Worm (Caenorhabditis elegans) whole organism, L3 larva: Measurements from ENCODE around the gene mcm-6.

Experiments used
- R02D3.7 ChIP-seq: fragments of 150-350 bp; optimal IDR thresholded peaks from 2 replicates; lab custom pipeline; 2014; ENCODE audit warnings: missing biosample characterization, missing genetic modification characterization
- ZK546.5 ChIP-seq: sonication (generic microtip); optimal IDR thresholded peaks from 2 replicates; lab custom pipeline; 2017; ENCODE audit warnings: missing biosample characterization, missing genetic modification characterization
- aly-2 ChIP-seq: fragments of 150-350 bp; optimal IDR thresholded peaks from 2 replicates; lab custom pipeline; 2014; ENCODE audit warnings: missing biosample characterization, missing genetic modification characterization
- ama-1 ChIP-seq: fragments of 150-350 bp; optimal IDR thresholded peaks from 2 replicates; lab custom pipeline; 2018
- ceh-16 ChIP-seq: sonication (generic microtip); optimal IDR thresholded peaks from 2 replicates; lab custom pipeline; 2017; ENCODE audit warnings: missing biosample characterization, missing genetic modification characterization
- ceh-28 ChIP-seq: fragments of 150-350 bp; optimal IDR thresholded peaks from 2 replicates; lab custom pipeline; 2014; ENCODE audit warnings: missing biosample characterization, missing genetic modification reagents, missing genetic modification characterization
- ceh-82 ChIP-seq: fragments of 150-350 bp; optimal IDR thresholded peaks from 2 replicates; lab custom pipeline; 2014; ENCODE audit warnings: missing biosample characterization, missing genetic modification characterization
- ceh-9 ChIP-seq: sonication (generic microtip); optimal IDR thresholded peaks from 2 replicates; lab custom pipeline; 2018; ENCODE audit warnings: missing biosample characterization, missing genetic modification characterization
- daf-12 ChIP-seq: fragments of 150-350 bp; optimal IDR thresholded peaks from 2 replicates; lab custom pipeline; 2014; ENCODE audit warnings: missing biosample characterization, missing genetic modification reagents, missing genetic modification characterization
- egl-27 ChIP-seq: sonication (generic microtip); optimal IDR thresholded peaks from 4 replicates; lab custom pipeline; 2017; ENCODE audit warnings: missing biosample characterization, missing genetic modification reagents, missing genetic modification characterization
- egl-5 ChIP-seq: fragments of 150-350 bp; optimal IDR thresholded peaks from 2 replicates; lab custom pipeline; 2017; ENCODE audit warnings: missing biosample characterization, missing genetic modification reagents, missing genetic modification characterization, inconsistent platforms
- elt-1 ChIP-seq: fragments of 150-350 bp; optimal IDR thresholded peaks from 2 replicates; lab custom pipeline; 2014; ENCODE audit warnings: missing biosample characterization, missing genetic modification characterization
- elt-2 ChIP-seq: sonication (generic microtip); optimal IDR thresholded peaks from 2 replicates; lab custom pipeline; 2016; ENCODE audit warnings: missing genetic modification reagents, mild to moderate bottlenecking, missing genetic modification characterization, missing compliant biosample characterization
- elt-3 ChIP-seq, 3 experiments: fragments of 150-350 bp in 1 of 3; sonication (generic microtip) in 2 of 3; optimal IDR thresholded peaks; 2 replicates in 2 of 3; 4 replicates in 1 of 3; lab custom pipeline; 2014 to 2017; ENCODE audit warnings: missing biosample characterization in 3 of 3, missing genetic modification characterization in 3 of 3
- fkh-10 ChIP-seq: sonication (generic microtip); optimal IDR thresholded peaks from 2 replicates; lab custom pipeline; 2017; ENCODE audit warnings: missing biosample characterization, missing genetic modification reagents, missing genetic modification characterization
- fkh-2 ChIP-seq: fragments of 150-350 bp; optimal IDR thresholded peaks from 2 replicates; lab custom pipeline; 2014; ENCODE audit warnings: missing biosample characterization, missing genetic modification reagents, missing genetic modification characterization
- hmg-11 ChIP-seq: sonication (generic microtip); optimal IDR thresholded peaks from 2 replicates; lab custom pipeline; 2016; ENCODE audit warnings: missing genetic modification characterization, missing compliant biosample characterization
- jun-1 ChIP-seq: fragments of 150-350 bp; optimal IDR thresholded peaks from 2 replicates; lab custom pipeline; 2014; ENCODE audit warnings: missing biosample characterization, missing genetic modification reagents, missing genetic modification characterization
- lin-15B ChIP-seq: fragments of 150-350 bp; optimal IDR thresholded peaks from 2 replicates; lab custom pipeline; 2014; ENCODE audit warnings: missing biosample characterization, missing genetic modification characterization
- lin-39 ChIP-seq: fragments of 150-350 bp; optimal IDR thresholded peaks from 2 replicates; lab custom pipeline; 2018; ENCODE audit warnings: missing biosample characterization, missing genetic modification reagents, missing genetic modification characterization
- lsy-12 ChIP-seq: sonication (generic microtip); optimal IDR thresholded peaks from 2 replicates; lab custom pipeline; 2016; ENCODE audit warnings: mild to moderate bottlenecking, missing genetic modification characterization, missing compliant biosample characterization
- mml-1 ChIP-seq: fragments of 150-350 bp; sonication (generic microtip); optimal IDR thresholded peaks from 3 replicates; lab custom pipeline; 2014; ENCODE audit warnings: missing biosample characterization, missing genetic modification characterization
- nfya-1 ChIP-seq: sonication (generic microtip); optimal IDR thresholded peaks from 2 replicates; lab custom pipeline; 2017; ENCODE audit warnings: missing genetic modification characterization, mild to moderate bottlenecking, missing compliant biosample characterization, antibody characterized with exemption, moderate library complexity; ENCODE audit not compliant: insufficient read depth
- nhr-11 ChIP-seq: fragments of 150-350 bp; optimal IDR thresholded peaks from 2 replicates; lab custom pipeline; 2014; ENCODE audit warnings: missing biosample characterization, missing genetic modification characterization
- nhr-12 ChIP-seq: fragments of 150-350 bp; optimal IDR thresholded peaks from 2 replicates; lab custom pipeline; 2014; ENCODE audit warnings: missing biosample characterization, missing genetic modification characterization
- nhr-23 ChIP-seq: fragments of 150-350 bp; optimal IDR thresholded peaks from 2 replicates; lab custom pipeline; 2014; ENCODE audit warnings: missing biosample characterization, missing genetic modification reagents, missing genetic modification characterization
- nhr-25 ChIP-seq: sonication (generic microtip); optimal IDR thresholded peaks from 2 replicates; lab custom pipeline; 2017; ENCODE audit warnings: missing biosample characterization, missing genetic modification characterization
- nhr-28 ChIP-seq: fragments of 150-350 bp; optimal IDR thresholded peaks from 2 replicates; lab custom pipeline; 2014; ENCODE audit warnings: missing biosample characterization, missing genetic modification characterization
- nhr-43 ChIP-seq: sonication (generic microtip); optimal IDR thresholded peaks from 2 replicates; lab custom pipeline; 2016; ENCODE audit warnings: mild to moderate bottlenecking, missing genetic modification characterization, missing compliant biosample characterization; ENCODE audit not compliant: poor library complexity, severe bottlenecking
- nhr-76 ChIP-seq: fragments of 150-350 bp; sonication (generic microtip); optimal IDR thresholded peaks from 5 replicates; lab custom pipeline; 2014; ENCODE audit warnings: missing biosample characterization, missing genetic modification characterization
- pha-4 ChIP-seq: fragments of 150-350 bp; optimal IDR thresholded peaks from 2 replicates; lab custom pipeline; 2014; ENCODE audit warnings: missing biosample characterization, missing genetic modification reagents, missing genetic modification characterization
- pqm-1 ChIP-seq: fragments of 150-350 bp; optimal IDR thresholded peaks from 2 replicates; lab custom pipeline; 2017; ENCODE audit warnings: missing biosample characterization, missing genetic modification characterization, inconsistent platforms
- sea-2 ChIP-seq: fragments of 150-350 bp; sonication (generic microtip); optimal IDR thresholded peaks from 4 replicates; lab custom pipeline; 2014; ENCODE audit warnings: missing biosample characterization, missing genetic modification reagents, missing genetic modification characterization
- skn-1 ChIP-seq: fragments of 150-350 bp; optimal IDR thresholded peaks from 2 replicates; lab custom pipeline; 2014; ENCODE audit warnings: missing biosample characterization, missing genetic modification characterization
- snpc-4 ChIP-seq: fragments of 150-350 bp; optimal IDR thresholded peaks from 2 replicates; lab custom pipeline; 2014; ENCODE audit warnings: missing biosample characterization, missing genetic modification characterization
- unc-39 ChIP-seq: sonication (generic microtip); optimal IDR thresholded peaks from 4 replicates; lab custom pipeline; 2017; ENCODE audit warnings: missing biosample characterization, missing genetic modification characterization
- unc-62 ChIP-seq: fragments of 150-350 bp; sonication (generic microtip); optimal IDR thresholded peaks from 4 replicates; lab custom pipeline; 2014; ENCODE audit warnings: missing biosample characterization, missing genetic modification reagents, missing genetic modification characterization
- zag-1 ChIP-seq: fragments of 150-350 bp; optimal IDR thresholded peaks from 2 replicates; lab custom pipeline; 2014; ENCODE audit warnings: missing biosample characterization, missing genetic modification characterization
- ztf-11 ChIP-seq: fragments of 150-350 bp; optimal IDR thresholded peaks from 2 replicates; lab custom pipeline; 2014; ENCODE audit warnings: missing biosample characterization, missing genetic modification characterization

The mcm-6 gene

DNA sequence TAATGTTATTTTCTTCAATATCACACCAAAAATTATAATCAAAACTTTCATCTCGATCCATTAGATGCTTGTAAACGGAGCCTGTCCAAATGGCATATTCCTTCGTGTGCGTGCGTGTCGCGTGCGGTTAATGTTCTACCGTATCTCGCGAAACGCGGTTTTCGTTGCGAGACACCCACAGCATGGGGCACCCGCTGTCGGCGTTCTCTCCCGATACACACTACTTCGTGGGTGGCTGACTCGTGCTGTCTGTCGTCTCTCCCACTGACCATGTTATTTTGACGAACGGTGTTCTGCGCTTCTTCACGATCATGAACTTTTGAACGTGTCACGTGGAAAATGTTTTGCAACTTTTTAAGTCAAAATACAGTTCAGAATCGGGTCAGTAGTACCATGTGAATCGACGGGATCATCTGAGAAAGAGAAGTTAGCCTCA is 28.7 kb upstream of the mcm-6 start (continued):
- TF ChIP-seq ceh-16 (tag; lab: Kevin White, UChicago): no peak
- TF ChIP-seq lin-15B (tag; lab: Kevin White, UChicago): peak; percentile 95

DNA sequence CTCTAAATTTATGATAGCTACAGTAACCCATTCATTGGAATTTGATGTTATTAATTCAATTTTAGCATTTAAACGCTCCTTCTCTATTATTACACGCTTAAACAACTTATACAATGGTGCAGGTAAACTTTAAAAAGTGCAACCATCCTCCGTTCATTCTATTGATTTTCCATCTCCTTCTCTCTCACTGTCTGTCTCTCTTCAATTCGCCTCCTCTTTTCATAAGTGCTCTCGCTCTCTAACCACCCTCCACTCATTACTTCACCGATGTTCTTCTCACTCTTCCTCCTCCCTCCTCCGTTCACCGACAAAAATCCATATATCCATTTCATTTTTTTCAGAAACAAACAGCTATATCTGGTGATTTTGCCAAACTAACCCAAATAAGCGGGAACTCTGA is 28.0 kb upstream of the mcm-6 start, which contains the start of gene cbp-1:
TSS of gene cbp-1 (plus strand) at position 335 of the 400 bp plus-strand sequence.
- TF ChIP-seq ZK546.5: no peak
- peak; percentile 57 for TF ChIP-seq nhr-23 (tag; lab: Kevin White, UChicago)
- TF ChIP-seq lin-39 (tag; lab: Kevin White, UChicago): peak; percentile 53
- no peak for TF ChIP-seq nhr-11 (tag; lab: Kevin White, UChicago)
- TF ChIP-seq nhr-25 (tag; lab: Kevin White, UChicago): peak; percentile 51
- no peak for TF ChIP-seq ama-1 (lab: Kevin White, UChicago)
- TF ChIP-seq snpc-4 (tag; lab: Kevin White, UChicago): no peak
- TF ChIP-seq daf-12 (tag; lab: Kevin White, UChicago): peak; percentile 48
- no peak for TF ChIP-seq pqm-1 (tag; lab: Kevin White, UChicago)
- peak; percentile 73 for TF ChIP-seq pha-4
- no peak for TF ChIP-seq mml-1
- no peak for TF ChIP-seq ceh-82
- no peak for TF ChIP-seq fkh-10 (GFP tag; lab: Kevin White, UChicago)
- TF ChIP-seq egl-5 (tag; lab: Kevin White, UChicago): peak; percentile 44
- peak; percentile 83 for TF ChIP-seq ceh-28
- TF ChIP-seq aly-2: no peak
- peak; percentile 69 for TF ChIP-seq nfya-1
- TF ChIP-seq nhr-43: no peak
- no peak for TF ChIP-seq elt-1
- TF ChIP-seq hmg-11 (tag; lab: Kevin White, UChicago): peak; percentile 18
- TF ChIP-seq, all 47 proteins: peak for 9

DNA sequence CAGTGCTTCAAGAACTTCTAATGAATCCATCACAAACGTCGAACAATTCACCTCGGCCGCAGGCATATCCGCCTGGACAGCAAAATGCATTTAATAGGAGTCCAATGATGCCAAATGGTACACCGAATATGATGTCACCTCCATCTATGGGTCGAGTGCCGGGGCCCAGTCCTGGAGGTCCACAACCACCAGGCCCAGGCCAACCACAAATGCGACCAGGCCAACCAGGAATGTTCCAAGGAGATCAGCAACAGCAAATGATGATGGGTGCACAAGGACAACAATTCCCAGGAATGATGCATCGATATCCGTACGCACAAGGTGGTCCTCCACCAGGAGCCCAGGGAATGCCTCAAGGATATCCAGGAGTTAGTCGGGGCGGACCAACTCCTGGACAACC is 27.1 kb upstream of the mcm-6 start:
- TF ChIP-seq jun-1 (tag; lab: Kevin White, UChicago) (no peak), ztf-11 (tag; lab: Kevin White, UChicago) (no peak), R02D3.7 (no peak), elt-2 (tag; lab: Kevin White, UChicago) (no peak), sea-2 (GFP tag; lab: Kevin White, UChicago) (no peak), nfya-1 (no peak), nhr-12 (tag; lab: Kevin White, UChicago) (no peak), ama-1 (lab: Kevin White, UChicago) (no peak), nhr-25 (tag; lab: Kevin White, UChicago) (no peak), lsy-12 (tag; lab: Kevin White, UChicago) (no peak), nhr-76 (tag; lab: Kevin White, UChicago) (no peak), pqm-1 (tag; lab: Kevin White, UChicago) (no peak), zag-1 (tag; lab: Kevin White, UChicago) (no peak), hmg-11 (tag; lab: Kevin White, UChicago) (no peak)

DNA sequence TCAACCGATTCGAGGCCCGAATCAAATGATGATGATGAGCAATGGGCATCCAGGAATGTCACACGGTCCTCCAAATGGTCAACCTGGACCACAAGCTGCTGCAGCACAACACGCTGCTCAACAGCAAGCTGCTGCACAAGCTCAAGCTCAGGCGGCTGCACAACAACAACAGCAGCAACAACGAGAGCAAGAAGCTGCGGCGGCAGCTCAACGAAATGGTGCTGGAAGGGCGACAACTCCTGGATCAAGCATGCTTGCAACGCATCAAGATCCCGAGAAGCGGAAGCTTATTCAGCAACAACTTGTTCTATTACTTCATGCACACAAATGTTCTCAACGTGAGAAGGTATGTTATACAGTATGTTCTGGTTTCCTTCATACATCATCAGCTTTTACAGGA is 26.1 kb upstream of the mcm-6 start:
- TF ChIP-seq nhr-28 (tag; lab: Kevin White, UChicago): no peak
- no peak for TF ChIP-seq nhr-11 (tag; lab: Kevin White, UChicago)

DNA sequence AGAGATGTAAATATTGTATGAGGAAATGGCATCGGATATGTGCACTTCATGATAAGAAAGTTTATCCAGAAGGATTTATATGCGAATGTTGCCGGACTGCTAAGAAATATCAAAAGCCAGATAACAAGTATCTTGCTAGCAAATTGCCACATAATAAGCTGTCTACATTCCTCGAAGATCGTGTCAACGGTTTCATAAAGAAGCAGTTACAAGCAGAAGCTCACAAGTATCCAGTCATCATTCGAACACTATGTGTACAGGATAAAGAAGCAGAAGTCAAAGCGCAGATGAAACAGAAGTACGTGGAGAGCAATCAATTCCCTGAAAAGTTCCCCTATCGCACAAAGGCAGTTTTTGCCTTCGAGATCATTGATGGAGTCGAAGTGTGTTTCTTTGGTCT is 23.6 kb upstream of the mcm-6 start:
- no peak for TF ChIP-seq egl-27
- no peak for TF ChIP-seq zag-1 (tag; lab: Kevin White, UChicago)
- no peak for TF ChIP-seq nhr-76 (tag; lab: Kevin White, UChicago)
- TF ChIP-seq unc-62 (GFP tag; lab: Kevin White, UChicago): no peak
- no peak for TF ChIP-seq nhr-23 (tag; lab: Kevin White, UChicago)
- TF ChIP-seq sea-2 (GFP tag; lab: Kevin White, UChicago): no peak
- TF ChIP-seq aly-2: no peak
- no peak for TF ChIP-seq pha-4
- TF ChIP-seq R02D3.7: no peak
- no peak for TF ChIP-seq lsy-12 (tag; lab: Kevin White, UChicago)
- no peak for TF ChIP-seq ceh-9 (tag; lab: Kevin White, UChicago)
- TF ChIP-seq fkh-2 (tag; lab: Kevin White, UChicago): no peak
- no peak for TF ChIP-seq nfya-1
- TF ChIP-seq unc-39: no peak
- TF ChIP-seq mml-1: no peak
- TF ChIP-seq skn-1 (tag; lab: Kevin White, UChicago): no peak
- TF ChIP-seq nhr-28 (tag; lab: Kevin White, UChicago): no peak
- TF ChIP-seq elt-3 (tag; optimal IDR thresholded peaks at IDR 0.05; lab: Kevin White, UChicago): no peak
- no peak for TF ChIP-seq jun-1 (tag; lab: Kevin White, UChicago)
